Fruit fly (Drosophila melanogaster) whole organism, prepupa: ENCODE results near the gene CG10802.

Experiments
- Blimp-1 ChIP-seq: fragments of 200-800 bp; sonication (Bioruptor generic); optimal IDR thresholded peaks from 3 replicates; lab custom pipeline; 2017; ENCODE audit warnings: missing biosample characterization, missing genetic modification characterization, mild to moderate bottlenecking, moderate library complexity, missing genetic modification reagents
- CG10669 ChIP-seq: fragments of 200-800 bp; sonication (Bioruptor generic); optimal IDR thresholded peaks from 3 replicates; lab custom pipeline; 2018; ENCODE audit warnings: missing biosample characterization, mild to moderate bottlenecking, missing genetic modification characterization, moderate library complexity
- CG11294 ChIP-seq: fragments of 200-800 bp; sonication (Bioruptor generic); IDR thresholded peaks from 2 replicates; pipeline ENCODE4 v1.3.6; 2022; ENCODE audit warnings: missing biosample characterization, missing genetic modification characterization
- CG11762 ChIP-seq: fragments of 200-800 bp; sonication (Bioruptor generic); optimal IDR thresholded peaks from 3 replicates; lab custom pipeline; 2016; ENCODE audit warnings: missing biosample characterization, missing genetic modification characterization; ENCODE audit not compliant: insufficient read depth
- CG11902 ChIP-seq: fragments of 200-800 bp; sonication (Bioruptor generic); optimal IDR thresholded peaks from 3 replicates; lab custom pipeline; 2016; ENCODE audit warnings: missing biosample characterization, missing genetic modification characterization
- CG15336 ChIP-seq: fragments of 200-800 bp; sonication (Bioruptor generic); IDR thresholded peaks from 2 replicates; pipeline ENCODE4 v1.3.6; 2022; ENCODE audit warnings: missing biosample characterization, missing genetic modification characterization
- CG1621 ChIP-seq: fragments of 200-800 bp; sonication (Bioruptor generic); optimal IDR thresholded peaks from 3 replicates; lab custom pipeline; 2018; ENCODE audit warnings: missing biosample characterization, mild to moderate bottlenecking, missing genetic modification characterization
- CG16779 ChIP-seq: fragments of 200-800 bp; sonication (Bioruptor generic); optimal IDR thresholded peaks from 3 replicates; lab custom pipeline; 2017; ENCODE audit warnings: missing biosample characterization, mild to moderate bottlenecking, missing genetic modification characterization
- CG3032 ChIP-seq: fragments of 200-800 bp; optimal IDR thresholded peaks from 2 replicates; lab custom pipeline; 2019; ENCODE audit warnings: missing biosample characterization, mild to moderate bottlenecking, missing genetic modification characterization, moderate library complexity
- CG31627 ChIP-seq: fragments of 200-800 bp; sonication (Bioruptor generic); optimal IDR thresholded peaks from 3 replicates; lab custom pipeline; 2016; ENCODE audit warnings: missing biosample characterization, missing genetic modification characterization
- CG32006 ChIP-seq: fragments of 200-800 bp; sonication (Bioruptor generic); optimal IDR thresholded peaks from 3 replicates; lab custom pipeline; 2017; ENCODE audit warnings: missing biosample characterization, mild to moderate bottlenecking, missing genetic modification characterization
- CG34406 ChIP-seq: fragments of 200-800 bp; sonication (Bioruptor generic); optimal IDR thresholded peaks from 3 replicates; lab custom pipeline; 2016; ENCODE audit warnings: missing biosample characterization, missing genetic modification characterization
- CG3919 ChIP-seq: fragments of 200-800 bp; sonication (Bioruptor generic); optimal IDR thresholded peaks from 3 replicates; lab custom pipeline; 2016; ENCODE audit warnings: missing biosample characterization, missing genetic modification characterization
- CG6163 ChIP-seq: fragments of 200-800 bp; sonication (Bioruptor generic); IDR thresholded peaks from 3 replicates; pipeline ENCODE4 v1.3.6; 2022; ENCODE audit warnings: missing biosample characterization, missing genetic modification characterization
- CG6276 ChIP-seq: fragments of 200-800 bp; sonication (Bioruptor generic); optimal IDR thresholded peaks from 2 replicates; lab custom pipeline; 2017; ENCODE audit warnings: missing biosample characterization, mild to moderate bottlenecking, missing genetic modification characterization
- CG6792 ChIP-seq: fragments of 200-800 bp; sonication (Bioruptor generic); optimal IDR thresholded peaks from 3 replicates; lab custom pipeline; 2016; ENCODE audit warnings: missing biosample characterization, missing genetic modification characterization
- CG6808 ChIP-seq: fragments of 200-800 bp; sonication (Bioruptor generic); optimal IDR thresholded peaks from 3 replicates; lab custom pipeline; 2017; ENCODE audit warnings: missing biosample characterization, missing genetic modification characterization, mild to moderate bottlenecking, moderate library complexity, missing genetic modification reagents
- CG6854 ChIP-seq: fragments of 200-800 bp; sonication (Bioruptor generic); optimal IDR thresholded peaks from 2 replicates; lab custom pipeline; 2017; ENCODE audit warnings: missing biosample characterization, mild to moderate bottlenecking, missing genetic modification characterization
- CG7368 ChIP-seq: fragments of 200-800 bp; sonication (Bioruptor generic); optimal IDR thresholded peaks from 3 replicates; lab custom pipeline; 2016; ENCODE audit warnings: missing biosample characterization, missing genetic modification characterization
- CG8119 ChIP-seq: fragments of 200-800 bp; sonication (Bioruptor generic); IDR thresholded peaks from 3 replicates; pipeline ENCODE4 v1.3.6; 2022; ENCODE audit warnings: missing biosample characterization, missing genetic modification characterization
- CG8632 ChIP-seq: fragments of 200-800 bp; sonication (Bioruptor generic); optimal IDR thresholded peaks from 3 replicates; lab custom pipeline; 2016; ENCODE audit warnings: missing biosample characterization, missing genetic modification characterization
- CG9139 ChIP-seq: fragments of 200-800 bp; sonication (Bioruptor generic); optimal IDR thresholded peaks from 3 replicates; lab custom pipeline; 2017; ENCODE audit warnings: missing biosample characterization, mild to moderate bottlenecking, missing genetic modification characterization
- Eip75B ChIP-seq: fragments of 200-800 bp; sonication (Bioruptor generic); optimal IDR thresholded peaks from 3 replicates; lab custom pipeline; 2016; ENCODE audit warnings: missing biosample characterization, missing genetic modification characterization
- Ets21C ChIP-seq: fragments of 200-800 bp; sonication (Bioruptor generic); optimal IDR thresholded peaks from 3 replicates; lab custom pipeline; 2016; ENCODE audit warnings: missing biosample characterization, missing genetic modification characterization
- Ets96B ChIP-seq: fragments of 200-800 bp; optimal IDR thresholded peaks from 2 replicates; lab custom pipeline; 2019; ENCODE audit warnings: missing biosample characterization, mild to moderate bottlenecking, missing genetic modification characterization, moderate library complexity
- Gug ChIP-seq: fragments of 200-800 bp; sonication (Bioruptor generic); IDR thresholded peaks from 2 replicates; pipeline ENCODE4 v1.3.6; 2022; ENCODE audit warnings: missing biosample characterization, missing genetic modification characterization
- Hr38 ChIP-seq: sonication (Bioruptor generic); optimal IDR thresholded peaks from 2 replicates; lab custom pipeline; 2016; ENCODE audit warnings: missing biosample characterization, missing genetic modification characterization
- Hr39 ChIP-seq: fragments of 200-800 bp; sonication (Bioruptor generic); optimal IDR thresholded peaks from 2 replicates; lab custom pipeline; 2016; ENCODE audit warnings: missing biosample characterization, missing genetic modification characterization
- Hr4 ChIP-seq: fragments of 200-800 bp; sonication (Bioruptor generic); optimal IDR thresholded peaks from 3 replicates; lab custom pipeline; 2016; ENCODE audit warnings: missing biosample characterization, missing genetic modification characterization
- Lpt ChIP-seq: fragments of 200-800 bp; sonication (Bioruptor generic); optimal IDR thresholded peaks from 3 replicates; lab custom pipeline; 2016; ENCODE audit warnings: missing biosample characterization, missing genetic modification characterization
- OdsH ChIP-seq: fragments of 200-800 bp; sonication (Bioruptor generic); optimal IDR thresholded peaks from 3 replicates; lab custom pipeline; 2016; ENCODE audit warnings: missing biosample characterization, missing genetic modification characterization
- Smox ChIP-seq: fragments of 200-800 bp; sonication (Bioruptor generic); optimal IDR thresholded peaks from 3 replicates; lab custom pipeline; 2016; ENCODE audit warnings: missing biosample characterization, missing genetic modification characterization
- Sox102F ChIP-seq: fragments of 200-800 bp; sonication (Bioruptor generic); optimal IDR thresholded peaks from 2 replicates; lab custom pipeline; 2016; ENCODE audit warnings: missing biosample characterization, mild to moderate bottlenecking, missing genetic modification characterization
- Sox14 ChIP-seq: fragments of 200-800 bp; sonication (Bioruptor generic); optimal IDR thresholded peaks from 3 replicates; lab custom pipeline; 2016; ENCODE audit warnings: missing biosample characterization, missing genetic modification characterization
- Sox15 ChIP-seq: fragments of 200-800 bp; sonication (Bioruptor generic); optimal IDR thresholded peaks from 3 replicates; lab custom pipeline; 2016; ENCODE audit warnings: missing biosample characterization, missing genetic modification characterization
- achi ChIP-seq: fragments of 200-800 bp; sonication (Bioruptor generic); optimal IDR thresholded peaks from 3 replicates; lab custom pipeline; 2016; ENCODE audit warnings: missing biosample characterization, missing genetic modification characterization
- acj6 ChIP-seq: fragments of 200-800 bp; sonication (Bioruptor generic); optimal IDR thresholded peaks from 3 replicates; lab custom pipeline; 2016; ENCODE audit warnings: missing biosample characterization, missing genetic modification characterization
- cyc ChIP-seq: fragments of 200-800 bp; sonication (Bioruptor generic); optimal IDR thresholded peaks from 3 replicates; lab custom pipeline; 2016; ENCODE audit warnings: missing biosample characterization, missing genetic modification characterization
- dsx ChIP-seq: fragments of 200-800 bp; optimal IDR thresholded peaks from 3 replicates; lab custom pipeline; 2019; ENCODE audit warnings: missing biosample characterization, mild to moderate bottlenecking, missing genetic modification characterization, moderate library complexity; ENCODE audit not compliant: poor library complexity, severe bottlenecking
- eg ChIP-seq: fragments of 200-800 bp; sonication (Bioruptor generic); IDR thresholded peaks from 3 replicates; pipeline ENCODE4 v1.3.6; 2022; ENCODE audit warnings: missing biosample characterization, missing genetic modification characterization
- esn ChIP-seq: fragments of 200-800 bp; sonication (Bioruptor generic); optimal IDR thresholded peaks from 2 replicates; lab custom pipeline; 2016; ENCODE audit warnings: missing biosample characterization, mild to moderate bottlenecking, missing genetic modification characterization, moderate library complexity
- fd85E ChIP-seq: fragments of 200-800 bp; sonication (Bioruptor generic); optimal IDR thresholded peaks from 3 replicates; lab custom pipeline; 2016; ENCODE audit warnings: missing biosample characterization, missing genetic modification characterization
- lz ChIP-seq: fragments of 200-800 bp; sonication (Bioruptor generic); optimal IDR thresholded peaks from 3 replicates; lab custom pipeline; 2016; ENCODE audit warnings: missing biosample characterization, missing genetic modification characterization
- net ChIP-seq: fragments of 200-800 bp; sonication (Bioruptor generic); optimal IDR thresholded peaks from 3 replicates; lab custom pipeline; 2016; ENCODE audit warnings: missing biosample characterization, missing genetic modification characterization
- salr ChIP-seq, 2 experiments: fragments of 200-800 bp; sonication (Bioruptor generic); optimal IDR thresholded peaks; 3 replicates each; lab custom pipeline; 2016 to 2018; ENCODE audit warnings: missing biosample characterization in 2 of 2, missing genetic modification characterization in 2 of 2, mild to moderate bottlenecking in 1 of 2
- spab ChIP-seq: fragments of 200-800 bp; sonication (Bioruptor generic); optimal IDR thresholded peaks from 2 replicates; lab custom pipeline; 2017; ENCODE audit warnings: missing biosample characterization, mild to moderate bottlenecking, missing genetic modification characterization, missing genetic modification reagents
- ss ChIP-seq, 2 experiments: fragments of 200-800 bp; sonication (Bioruptor generic); optimal IDR thresholded peaks; 2 replicates in 1 of 2; 3 replicates in 1 of 2; lab custom pipeline; 2017 to 2018; ENCODE audit warnings: mild to moderate bottlenecking in 2 of 2, missing biosample characterization in 2 of 2, missing genetic modification characterization in 2 of 2, moderate library complexity in 1 of 2
- svp ChIP-seq: fragments of 200-800 bp; sonication (Bioruptor generic); peaks from one replicate; lab custom pipeline; 2016; ENCODE audit warnings: missing biosample characterization, missing genetic modification characterization
- topi ChIP-seq: fragments of 200-800 bp; sonication (Bioruptor generic); optimal IDR thresholded peaks from 3 replicates; lab custom pipeline; 2016; ENCODE audit warnings: missing biosample characterization, missing genetic modification characterization
- vri ChIP-seq: fragments of 200-800 bp; sonication (Bioruptor generic); optimal IDR thresholded peaks from 3 replicates; lab custom pipeline; 2016; ENCODE audit warnings: missing biosample characterization, mild to moderate bottlenecking, missing genetic modification characterization

Gene CG10802

dm6 chrX:3482119-3483014 is at the start of gene CG10802, which contains the start of gene CG10804:
Gene CG10802, plus strand, starts transcription at chrX:3482965.
Gene CG10804, minus strand, starts transcription at chrX:3482322.
- TF ChIP-seq CG3032 (tag; lab: Kevin White, UChicago) (peak; percentile 60), CG8119 (0 out of 3 replicates have a peak, but pooled peaks have one; percentile 33), vri (GFP tag; lab: Kevin White, UChicago) (no peak), eg (GFP tag; lab: Robert Waterston, UW) (peak; percentile 91), CG9139 (no peak), spab (GFP tag; lab: Kevin White, UChicago) (no peak), CG3919 (GFP tag; lab: Kevin White, UChicago) (peak; percentile 65), CG16779 (no peak), ss (GFP tag; optimal IDR thresholded peaks at IDR 0.05; lab: Kevin White, UChicago) (no peak), Hr39 (GFP tag; lab: Kevin White, UChicago) (peak; percentile 87), achi (GFP tag; lab: Kevin White, UChicago) (peak; percentile 50), CG11902 (GFP tag; lab: Kevin White, UChicago) (peak; percentile 57), net (no peak), Eip75B (GFP tag; lab: Kevin White, UChicago) (no peak), CG10669 (GFP tag; lab: Kevin White, UChicago) (no peak), CG6792 (GFP tag; lab: Kevin White, UChicago) (peak; percentile 55), Smox (peak; percentile 60), CG8632 (GFP tag; lab: Kevin White, UChicago) (peak; percentile 20), Gug (GFP tag; lab: Robert Waterston, UW) (peak; percentile 69), Hr4 (GFP tag; lab: Kevin White, UChicago) (peak; percentile 74), CG7368 (GFP tag; lab: Kevin White, UChicago) (no peak), fd85E (no peak), lz (GFP tag; lab: Kevin White, UChicago) (peak; percentile 83), CG6276 (GFP tag; lab: Kevin White, UChicago) (no peak), CG31627 (GFP tag; lab: Kevin White, UChicago) (peak; percentile 86), OdsH (GFP tag; lab: Kevin White, UChicago) (peak; percentile 70), Blimp-1 (GFP tag; lab: Kevin White, UChicago) (no peak), Sox15 (GFP tag; lab: Kevin White, UChicago) (peak; percentile 58), CG6854 (no peak), CG34406 (GFP tag; lab: Kevin White, UChicago) (peak; percentile 41), Lpt (peak; percentile 55), CG15336 (GFP tag; lab: Robert Waterston, UW) (peak; percentile 62), dsx (GFP tag; lab: Kevin White, UChicago) (no peak), esn (GFP tag; lab: Kevin White, UChicago) (peak; percentile 77), CG32006 (GFP tag; lab: Kevin White, UChicago) (no peak), CG1621 (no peak), Hr38 (peak; percentile 54), Sox102F (GFP tag; lab: Kevin White, UChicago) (no peak), Sox14 (peak; percentile 76), salr (GFP tag; optimal IDR thresholded peaks at IDR 0.05; lab: Kevin White, UChicago) (peak in 1 of 2 experiments; percentile 65), acj6 (GFP tag; lab: Kevin White, UChicago) (peak; percentile 75), CG11762 (GFP tag; lab: Kevin White, UChicago) (peak; percentile 17), cyc (GFP tag; lab: Kevin White, UChicago) (peak; percentile 79), svp (GFP tag; lab: Kevin White, UChicago) (peak; percentile 70), CG6808 (GFP tag; lab: Kevin White, UChicago) (no peak), CG11294 (GFP tag; lab: Robert Waterston, UW) (peak; percentile 28; the same call in 1 of the 2 replicates), CG6163 (GFP tag; lab: Robert Waterston, UW) (peak; percentile 74), Ets96B (tag; lab: Kevin White, UChicago) (peak; percentile 50), topi (peak; percentile 76), Ets21C (GFP tag; lab: Kevin White, UChicago) (peak; percentile 80)
